Fruit fly (Drosophila melanogaster) whole organism, adult: ENCODE measurements around the gene SK.

Source experiments
- CG33017 ChIP-seq: fragments of 200-800 bp; sonication (Bioruptor generic); optimal IDR thresholded peaks from 2 replicates; lab custom pipeline; 2018; ENCODE audit warnings: missing biosample characterization, mild to moderate bottlenecking, missing genetic modification characterization, moderate library complexity
- CG7045 ChIP-seq: fragments of 200-800 bp; sonication (Bioruptor generic); optimal IDR thresholded peaks from 2 replicates; lab custom pipeline; 2017; ENCODE audit warnings: missing biosample characterization, mild to moderate bottlenecking, missing genetic modification characterization
- Clk ChIP-seq: fragments of 200-800 bp; sonication (Bioruptor generic); optimal IDR thresholded peaks from 2 replicates; lab custom pipeline; 2017; ENCODE audit warnings: missing biosample characterization, missing genetic modification characterization
- Hr96 ChIP-seq: fragments of 200-800 bp; sonication (Bioruptor generic); optimal IDR thresholded peaks from 2 replicates; lab custom pipeline; 2016; ENCODE audit warnings: missing biosample characterization, missing genetic modification characterization
- cic ChIP-seq: fragments of 200-800 bp; sonication (Bioruptor generic); optimal IDR thresholded peaks from 2 replicates; lab custom pipeline; 2017; ENCODE audit warnings: missing biosample characterization, mild to moderate bottlenecking, missing genetic modification characterization, moderate library complexity
- cnc ChIP-seq, 2 experiments: fragments of >200 bp; optimal IDR thresholded peaks; 2 replicates each; lab custom pipeline; 2017
- kay ChIP-seq: fragments of 200-800 bp; sonication (Bioruptor generic); peaks from one replicate; lab custom pipeline; 2016; ENCODE audit warnings: missing biosample characterization, missing genetic modification characterization, borderline replicate concordance
- tj ChIP-seq: fragments of 200-800 bp; sonication (Bioruptor generic); optimal IDR thresholded peaks from 3 replicates; lab custom pipeline; 2017; ENCODE audit warnings: missing biosample characterization, mild to moderate bottlenecking, missing genetic modification characterization, moderate library complexity
- toe ChIP-seq: fragments of 200-800 bp; sonication (Bioruptor generic); optimal IDR thresholded peaks from 2 replicates; lab custom pipeline; 2016; ENCODE audit warnings: missing biosample characterization, missing genetic modification characterization

DNA sequence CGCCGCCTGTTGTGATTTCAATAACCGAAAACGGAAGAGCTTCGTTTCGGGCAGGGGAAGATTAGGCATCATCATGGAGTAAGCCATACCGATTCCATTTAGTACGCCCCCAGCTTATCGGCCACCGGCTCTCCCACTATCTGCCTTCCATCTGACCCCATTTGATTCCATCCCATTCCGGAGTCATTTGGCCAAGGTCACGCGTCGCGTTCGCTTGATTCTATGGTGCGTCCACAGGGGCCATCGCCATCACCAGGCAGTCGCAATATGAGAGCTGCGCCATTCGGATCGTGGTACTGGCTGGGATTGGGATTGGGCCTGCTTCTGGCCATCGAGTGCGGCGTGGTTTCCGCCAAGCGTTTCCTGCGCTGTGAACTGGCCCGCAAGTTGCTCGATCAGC lies 87.2 kb downstream of the SK start, which contains the start of gene CG16756:
- no peak for TF ChIP-seq tj (GFP tag; lab: Kevin White, UChicago)
- no peak for TF ChIP-seq kay (GFP tag; lab: Kevin White, UChicago)
- no peak for TF ChIP-seq CG7045 (GFP tag; lab: Kevin White, UChicago)
- no peak for TF ChIP-seq toe (GFP tag; lab: Kevin White, UChicago)
- no peak for TF ChIP-seq Hr96 (GFP tag; lab: Kevin White, UChicago)
- TF ChIP-seq Clk (GFP tag; lab: Kevin White, UChicago), result no peak
- TF ChIP-seq CG33017 (tag; lab: Kevin White, UChicago), result no peak
- no peak for TF ChIP-seq cnc (optimal IDR thresholded peaks at IDR 0.05; lab: Kevin White, UChicago)
- no peak for TF ChIP-seq cic (GFP tag; lab: Kevin White, UChicago)
